Worm (Caenorhabditis elegans): ENCODE results near the gene T05E12.6.

DNA sequence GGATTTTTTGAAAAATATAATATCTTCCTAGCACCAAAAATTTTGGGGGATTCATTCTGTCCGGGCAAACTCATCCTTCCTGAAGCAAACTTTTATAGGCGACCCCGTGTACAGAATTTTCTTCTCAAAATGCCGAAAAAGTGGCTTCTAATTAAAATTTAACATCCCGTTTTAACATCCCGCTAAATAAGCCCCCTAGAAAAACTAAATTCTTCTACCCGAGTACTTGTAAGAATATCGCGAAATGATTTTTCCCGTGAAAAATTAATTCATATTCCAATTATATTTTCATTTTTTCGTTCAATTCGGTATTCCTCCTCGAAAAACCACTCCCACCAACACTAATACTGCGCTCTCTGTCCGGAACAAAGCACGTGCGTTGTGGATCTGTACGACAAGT, 20.4 kb downstream of the T05E12.6 start, which contains the start of gene T05E12.8:
- TF ChIP-seq nhr-28 (tag; optimal IDR thresholded peaks at IDR 0.05) = no peak
- TF ChIP-seq unc-62 (GFP tag; optimal IDR thresholded peaks at IDR 0.05) = no peak
- no peak for TF ChIP-seq bed-3 (GFP tag; optimal IDR thresholded peaks at IDR 0.05)
- no peak for TF ChIP-seq snpc-4 (tag; optimal IDR thresholded peaks at IDR 0.05)
- no peak for TF ChIP-seq elt-3 (tag; optimal IDR thresholded peaks at IDR 0.05)
- no peak for TF ChIP-seq ztf-11 (tag; optimal IDR thresholded peaks at IDR 0.05)
- no peak for TF ChIP-seq nhr-237 (tag; optimal IDR thresholded peaks at IDR 0.05)
